Worm (Caenorhabditis elegans): ENCODE measurements around the gene F23H12.10.

F23H12.10 gene

DNA sequence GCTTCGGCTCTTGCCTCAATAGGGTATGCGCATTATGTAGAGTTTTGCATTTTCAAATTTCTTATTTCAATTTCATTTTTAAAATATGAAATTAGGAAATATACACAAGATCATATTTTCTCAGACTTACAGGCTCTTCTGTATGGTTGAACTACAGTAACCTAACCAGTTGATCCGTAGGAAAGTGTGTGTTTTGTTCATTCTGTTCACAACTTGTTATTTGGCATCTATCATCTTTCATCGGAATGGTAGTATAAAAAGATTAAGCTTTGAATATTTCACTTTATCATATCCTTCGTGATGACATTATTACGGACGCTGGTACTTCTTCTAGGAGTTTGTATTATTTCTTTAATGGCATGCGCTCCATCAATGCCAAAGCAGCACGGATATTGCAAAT is 31.9 kb upstream of the F23H12.10 start, which contains the start of gene K01D12.10:
TSS of gene K01D12.10 (plus strand) at position 301 of the 400 bp plus-strand sequence.
- no peak for TF ChIP-seq W03F9.2 (tag; optimal IDR thresholded peaks at IDR 0.05)
- no peak for TF ChIP-seq him-1 (tag; optimal IDR thresholded peaks at IDR 0.05)
- no peak for TF ChIP-seq dao-5 (tag; optimal IDR thresholded peaks at IDR 0.05)

- TF ChIP-seq him-1 (tag; optimal IDR thresholded peaks at IDR 0.05) (no peak), dao-5 (tag; optimal IDR thresholded peaks at IDR 0.05) (no peak), W03F9.2 (tag; optimal IDR thresholded peaks at IDR 0.05) (no peak)
Measured at ce11 chrV:12404544-12404943, 30.5 kb upstream of the F23H12.10 start, which contains the start of gene K01D12.9. Gene K01D12.9 (minus strand): TSS chrV:12404644.

- no peak for TF ChIP-seq W03F9.2 (tag; optimal IDR thresholded peaks at IDR 0.05)
- TF ChIP-seq him-1 (tag; optimal IDR thresholded peaks at IDR 0.05), result no peak
- no peak for TF ChIP-seq dao-5 (tag; optimal IDR thresholded peaks at IDR 0.05)
Measured at ce11 chrV:12402355-12402754, 28.3 kb upstream of the F23H12.10 start, which contains the start of gene K01D12.8. Gene K01D12.8 (plus strand): TSS chrV:12402655.

ce11 chrV:12401383-12401782 is 27.3 kb upstream of the F23H12.10 start, which contains the start of gene K01D12.7:
Gene K01D12.7 (minus strand): TSS chrV:12401483.
- TF ChIP-seq him-1 (tag; optimal IDR thresholded peaks at IDR 0.05) (no peak), dao-5 (tag; optimal IDR thresholded peaks at IDR 0.05) (no peak), W03F9.2 (tag; optimal IDR thresholded peaks at IDR 0.05) (no peak)

- TF ChIP-seq dao-5 (tag; optimal IDR thresholded peaks at IDR 0.05) (no peak), him-1 (tag; optimal IDR thresholded peaks at IDR 0.05) (no peak), W03F9.2 (tag; optimal IDR thresholded peaks at IDR 0.05) (no peak)
Measured at ce11 chrV:12400677-12401236, 26.7 kb upstream of the F23H12.10 start, which contains the start of the genes K01D12.20 and miga-1. Gene K01D12.20 (minus strand): TSS chrV:12400814. Gene miga-1 (minus strand): TSS chrV:12400859.

DNA sequence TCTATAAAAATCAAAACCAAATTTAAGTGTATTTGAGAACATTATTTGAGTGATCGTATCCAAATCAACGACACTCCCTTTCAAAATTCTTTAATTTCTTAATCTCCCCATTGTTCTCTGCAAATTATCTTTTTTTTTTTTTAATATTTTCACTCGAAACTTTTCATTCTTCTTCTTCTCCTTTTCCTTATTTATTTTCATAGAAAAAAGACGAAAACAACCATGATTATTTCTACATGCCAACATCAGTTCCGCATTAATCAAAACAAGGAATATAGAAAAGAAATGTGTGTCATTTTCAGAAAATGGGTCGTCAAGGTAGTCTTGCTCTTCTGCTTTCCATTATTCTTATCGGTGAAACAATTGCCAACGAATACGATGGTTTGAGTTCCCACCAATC is 23.5 kb upstream of the F23H12.10 start, which contains the start of gene K01D12.5:
TSS of gene K01D12.5 (plus strand) at position 301 of the 400 bp plus-strand sequence.
- no peak for TF ChIP-seq him-1 (tag; optimal IDR thresholded peaks at IDR 0.05)
- TF ChIP-seq W03F9.2 (tag; optimal IDR thresholded peaks at IDR 0.05), result no peak
- TF ChIP-seq dao-5 (tag; optimal IDR thresholded peaks at IDR 0.05), result no peak

DNA sequence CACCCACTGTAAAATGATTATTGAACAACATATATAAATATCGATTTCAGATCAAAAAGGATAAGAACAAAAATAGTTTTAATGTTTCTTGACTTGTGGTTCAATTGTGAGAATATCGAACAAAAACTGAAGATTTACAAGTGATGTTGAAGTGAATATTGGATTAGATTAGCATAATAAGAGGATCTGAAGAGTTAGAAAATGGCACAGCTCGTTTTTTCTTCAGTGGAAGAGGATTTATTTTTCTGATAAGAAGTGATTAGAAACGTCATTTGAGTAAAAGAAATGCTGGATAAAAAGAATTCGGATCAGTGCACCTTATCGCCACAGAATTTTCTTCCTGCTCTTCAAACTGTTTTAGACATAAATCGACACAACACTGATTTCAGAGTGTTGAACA is 21.6 kb upstream of the F23H12.10 start, which contains the start of gene twk-14:
TSS of gene twk-14 (minus strand) at position 8 of the 400 bp plus-strand sequence.
- TF ChIP-seq dao-5 (tag; optimal IDR thresholded peaks at IDR 0.05) (no peak), him-1 (tag; optimal IDR thresholded peaks at IDR 0.05) (no peak), W03F9.2 (tag; optimal IDR thresholded peaks at IDR 0.05) (no peak)

DNA sequence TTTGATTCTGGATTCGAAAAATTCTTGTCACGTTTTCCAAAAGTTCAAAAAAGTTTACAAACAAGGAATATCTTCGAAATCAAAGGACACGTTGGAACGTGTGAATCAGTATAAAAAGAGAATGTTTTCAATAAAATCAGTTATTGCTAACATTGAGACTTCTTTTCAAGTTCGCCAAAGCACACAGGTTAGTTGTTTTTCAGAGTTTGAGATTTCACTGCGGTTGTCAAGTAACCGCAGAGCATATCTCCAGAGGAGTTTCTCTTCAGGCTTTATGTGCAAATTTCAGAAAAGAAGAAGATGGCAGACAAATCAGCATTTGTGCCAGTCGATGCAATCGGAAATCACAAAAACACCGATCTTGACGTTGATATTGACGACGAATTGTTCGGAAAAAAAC is 12.1 kb upstream of the F23H12.10 start, which contains the start of gene K01D12.15:
TSS of gene K01D12.15 (plus strand) at position 301 of the 400 bp plus-strand sequence.
- no peak for TF ChIP-seq him-1 (tag; optimal IDR thresholded peaks at IDR 0.05)
- no peak for TF ChIP-seq dao-5 (tag; optimal IDR thresholded peaks at IDR 0.05)
- TF ChIP-seq W03F9.2 (tag; optimal IDR thresholded peaks at IDR 0.05), result no peak

ce11 chrV:12377256-12377655 is 3.2 kb upstream of the F23H12.10 start, which contains the start of gene K01D12.1:
Gene K01D12.1 (plus strand): TSS chrV:12377556.
- no peak for TF ChIP-seq W03F9.2 (tag; optimal IDR thresholded peaks at IDR 0.05)
- no peak for TF ChIP-seq dao-5 (tag; optimal IDR thresholded peaks at IDR 0.05)
- no peak for TF ChIP-seq him-1 (tag; optimal IDR thresholded peaks at IDR 0.05)

DNA sequence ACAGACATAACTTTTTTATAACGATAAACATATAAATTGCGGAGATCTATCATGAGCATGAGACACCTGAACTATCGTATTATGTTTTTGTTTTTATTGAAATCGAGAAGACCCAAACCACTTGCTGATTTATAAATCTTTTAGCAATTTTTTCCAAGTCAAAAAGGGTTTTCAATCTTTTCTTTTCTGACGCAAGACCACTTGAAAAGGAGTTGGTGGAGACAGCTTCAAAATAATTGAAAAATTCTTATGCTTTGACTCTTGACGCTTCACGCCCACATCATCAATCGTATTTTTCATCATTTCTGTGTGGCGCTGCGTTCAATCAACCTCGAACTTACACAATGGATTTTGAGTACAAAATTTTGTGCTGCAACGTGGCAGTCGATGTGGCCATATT is 2.7 kb downstream of the F23H12.10 start, which contains the start of gene F23H12.7:
TSS of gene F23H12.7 (plus strand) at position 301 of the 400 bp plus-strand sequence.
- no peak for TF ChIP-seq him-1 (tag; optimal IDR thresholded peaks at IDR 0.05)
- TF ChIP-seq W03F9.2 (tag; optimal IDR thresholded peaks at IDR 0.05), result no peak
- TF ChIP-seq dao-5 (tag; optimal IDR thresholded peaks at IDR 0.05), result no peak

ce11 chrV:12369437-12369836 is 4.6 kb downstream of the F23H12.10 start, which contains the start of gene gcy-13:
Gene gcy-13 (minus strand): TSS chrV:12369537.
- TF ChIP-seq him-1 (tag; optimal IDR thresholded peaks at IDR 0.05) (no peak), dao-5 (tag; optimal IDR thresholded peaks at IDR 0.05) (no peak), W03F9.2 (tag; optimal IDR thresholded peaks at IDR 0.05) (no peak)

- TF ChIP-seq him-1 (tag; optimal IDR thresholded peaks at IDR 0.05), result no peak
- no peak for TF ChIP-seq dao-5 (tag; optimal IDR thresholded peaks at IDR 0.05)
- no peak for TF ChIP-seq W03F9.2 (tag; optimal IDR thresholded peaks at IDR 0.05)
Measured at ce11 chrV:12365104-12365503, 9.0 kb downstream of the F23H12.10 start, which contains the start of gene fipr-2. Gene fipr-2 (plus strand): TSS chrV:12365348.

DNA sequence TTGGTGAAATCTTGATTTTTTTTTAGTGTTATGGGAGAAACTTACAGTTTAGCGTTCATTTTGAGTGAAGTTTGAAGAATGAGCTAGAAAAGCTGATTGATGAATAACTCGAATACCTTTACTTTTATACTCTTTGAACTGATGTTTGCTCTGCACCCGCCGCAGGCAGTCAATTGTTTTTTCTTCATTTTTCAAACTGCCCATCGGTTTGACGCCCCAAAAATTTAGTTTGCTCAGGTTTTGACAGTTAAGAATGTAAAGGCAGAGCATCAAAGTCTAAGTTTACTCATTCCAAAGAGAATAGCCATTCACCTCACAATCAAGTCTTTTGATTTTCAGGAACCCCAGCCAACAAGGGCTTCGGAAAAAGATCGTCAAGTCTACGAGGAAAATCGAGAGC is 12.4 kb downstream of the F23H12.10 start, which contains the start of gene fipr-1:
TSS of gene fipr-1 (minus strand) at position 101 of the 400 bp plus-strand sequence.
- no peak for TF ChIP-seq him-1 (tag; optimal IDR thresholded peaks at IDR 0.05)
- TF ChIP-seq dao-5 (tag; optimal IDR thresholded peaks at IDR 0.05), result no peak
- no peak for TF ChIP-seq W03F9.2 (tag; optimal IDR thresholded peaks at IDR 0.05)

- no peak for TF ChIP-seq dao-5 (tag; optimal IDR thresholded peaks at IDR 0.05)
- no peak for TF ChIP-seq W03F9.2 (tag; optimal IDR thresholded peaks at IDR 0.05)
Measured at ce11 chrV:12358347-12358746, 15.7 kb downstream of the F23H12.10 start, which contains the start of gene F23H12.5. Gene F23H12.5 (plus strand): TSS chrV:12358647.
